Worm (Caenorhabditis elegans) whole organism, late embryonic: ENCODE measurements around the gene srsy-1.

Source experiments
- C08G9.2 ChIP-seq: sonication (generic microtip); optimal IDR thresholded peaks from 2 replicates; lab custom pipeline; 2016; ENCODE audit warnings: mild to moderate bottlenecking, missing genetic modification characterization, moderate library complexity, missing compliant biosample characterization
- F13H6.1 ChIP-seq: sonication (generic microtip); optimal IDR thresholded peaks from 2 replicates; lab custom pipeline; 2016; ENCODE audit warnings: missing genetic modification characterization, missing compliant biosample characterization
- K02D7.2 ChIP-seq: sonication (generic microtip); optimal IDR thresholded peaks from 2 replicates; lab custom pipeline; 2017; ENCODE audit warnings: mild to moderate bottlenecking, missing genetic modification characterization, missing compliant biosample characterization
- K09A11.1 ChIP-seq: sonication (generic microtip); optimal IDR thresholded peaks from 2 replicates; lab custom pipeline; 2017; ENCODE audit warnings: antibody characterized with exemption, mild to moderate bottlenecking, missing genetic modification characterization, missing compliant biosample characterization; ENCODE audit not compliant: insufficient read depth
- T23F11.4 ChIP-seq: fragments of 200-800 bp; sonication (Bioruptor generic); optimal IDR thresholded peaks from 2 replicates; lab custom pipeline; 2018; ENCODE audit warnings: mild to moderate bottlenecking, missing genetic modification characterization, missing compliant biosample characterization
- Y22D7AL.16 ChIP-seq: sonication (generic microtip); optimal IDR thresholded peaks from 2 replicates; lab custom pipeline; 2016; ENCODE audit warnings: missing genetic modification characterization, missing compliant biosample characterization
- ceh-14 ChIP-seq: sonication (generic microtip); optimal IDR thresholded peaks from 2 replicates; lab custom pipeline; 2016; ENCODE audit warnings: missing genotype, missing genetic modification characterization, missing compliant biosample characterization
- ceh-18 ChIP-seq: sonication (generic microtip); optimal IDR thresholded peaks from 2 replicates; lab custom pipeline; 2016; ENCODE audit warnings: missing genetic modification characterization, missing compliant biosample characterization
- ceh-19 ChIP-seq: fragments of 200-800 bp; sonication (Bioruptor generic); optimal IDR thresholded peaks from 2 replicates; lab custom pipeline; 2018; ENCODE audit warnings: mild to moderate bottlenecking, missing genetic modification characterization, missing compliant biosample characterization
- ceh-2 ChIP-seq: sonication (generic microtip); optimal IDR thresholded peaks from 2 replicates; lab custom pipeline; 2016; ENCODE audit warnings: missing genotype, missing genetic modification characterization, missing compliant biosample characterization
- ceh-22 ChIP-seq: sonication (generic microtip); optimal IDR thresholded peaks from 2 replicates; lab custom pipeline; 2017; ENCODE audit warnings: missing biosample characterization, missing genetic modification characterization
- ceh-34 ChIP-seq: sonication (generic microtip); optimal IDR thresholded peaks from 2 replicates; lab custom pipeline; 2016; ENCODE audit warnings: mild to moderate bottlenecking, missing genetic modification characterization, missing compliant biosample characterization
- ceh-48 ChIP-seq: sonication (generic microtip); optimal IDR thresholded peaks from 2 replicates; lab custom pipeline; 2016; ENCODE audit warnings: missing genetic modification characterization, inconsistent platforms, missing compliant biosample characterization
- che-1 ChIP-seq: sonication (generic microtip); optimal IDR thresholded peaks from 2 replicates; lab custom pipeline; 2016; ENCODE audit warnings: mild to moderate bottlenecking, missing genetic modification characterization, missing compliant biosample characterization
- elt-2 ChIP-seq: sonication (generic microtip); optimal IDR thresholded peaks from 2 replicates; lab custom pipeline; 2016; ENCODE audit warnings: missing genetic modification reagents, missing genetic modification characterization, missing compliant biosample characterization
- elt-4 ChIP-seq: sonication (generic microtip); optimal IDR thresholded peaks from 2 replicates; lab custom pipeline; 2016; ENCODE audit warnings: missing genetic modification characterization, missing compliant biosample characterization
- ets-4 ChIP-seq: sonication (generic microtip); optimal IDR thresholded peaks from 2 replicates; lab custom pipeline; 2016; ENCODE audit warnings: missing genetic modification characterization, missing compliant biosample characterization
- fkh-10 ChIP-seq: fragments of 150-350 bp; optimal IDR thresholded peaks from 2 replicates; lab custom pipeline; 2014; ENCODE audit warnings: missing biosample characterization, missing genetic modification reagents, missing genetic modification characterization
- fkh-6 ChIP-seq: sonication (generic microtip); optimal IDR thresholded peaks from 2 replicates; lab custom pipeline; 2016; ENCODE audit warnings: missing genetic modification characterization, missing compliant biosample characterization
- gmeb-2 ChIP-seq: sonication (generic microtip); optimal IDR thresholded peaks from 2 replicates; lab custom pipeline; 2016; ENCODE audit warnings: missing genetic modification characterization, inconsistent platforms, missing compliant biosample characterization
- hlh-13 ChIP-seq: fragments of 200-800 bp; sonication (Bioruptor generic); optimal IDR thresholded peaks from 2 replicates; lab custom pipeline; 2018; ENCODE audit warnings: mild to moderate bottlenecking, missing genetic modification characterization, missing compliant biosample characterization
- hlh-15 ChIP-seq: sonication (generic microtip); optimal IDR thresholded peaks from 2 replicates; lab custom pipeline; 2016; ENCODE audit warnings: missing genetic modification characterization, missing compliant biosample characterization
- hlh-30 ChIP-seq: sonication (generic microtip); optimal IDR thresholded peaks from 2 replicates; lab custom pipeline; 2017; ENCODE audit warnings: antibody characterized with exemption, missing genetic modification characterization, missing compliant biosample characterization; ENCODE audit not compliant: insufficient read depth
- hlh-6 ChIP-seq: sonication (generic microtip); optimal IDR thresholded peaks from 2 replicates; lab custom pipeline; 2016; ENCODE audit warnings: missing genotype, missing genetic modification characterization, missing compliant biosample characterization
- hlh-8 ChIP-seq: sonication (generic microtip); optimal IDR thresholded peaks from 2 replicates; lab custom pipeline; 2016; ENCODE audit warnings: missing genotype, missing genetic modification characterization, missing compliant biosample characterization
- lim-6 ChIP-seq: sonication (generic microtip); optimal IDR thresholded peaks from 2 replicates; lab custom pipeline; 2016; ENCODE audit warnings: missing genetic modification characterization, missing compliant biosample characterization
- lin-11 ChIP-seq: fragments of 200-800 bp; sonication (Bioruptor generic); optimal IDR thresholded peaks from 2 replicates; lab custom pipeline; 2018; ENCODE audit warnings: mild to moderate bottlenecking, missing genetic modification characterization, missing compliant biosample characterization
- madf-2 ChIP-seq: sonication (generic microtip); optimal IDR thresholded peaks from 2 replicates; lab custom pipeline; 2017; ENCODE audit warnings: missing genetic modification characterization, missing compliant biosample characterization
- npax-4 ChIP-seq: sonication (generic microtip); optimal IDR thresholded peaks from 2 replicates; lab custom pipeline; 2016; ENCODE audit warnings: missing genetic modification characterization, missing compliant biosample characterization
- pat-9 ChIP-seq: fragments of 200-800 bp; sonication (Bioruptor generic); optimal IDR thresholded peaks from 2 replicates; lab custom pipeline; 2018; ENCODE audit warnings: mild to moderate bottlenecking, missing genetic modification characterization, moderate library complexity, missing compliant biosample characterization
- pax-1 ChIP-seq: fragments of 150-350 bp; optimal IDR thresholded peaks from 2 replicates; lab custom pipeline; 2014; ENCODE audit warnings: missing biosample characterization, missing genetic modification characterization
- pros-1 ChIP-seq: fragments of 150-350 bp; optimal IDR thresholded peaks from 2 replicates; lab custom pipeline; 2014; ENCODE audit warnings: missing biosample characterization, missing genetic modification reagents, missing genetic modification characterization
- ref-2 ChIP-seq: sonication (generic microtip); optimal IDR thresholded peaks from 2 replicates; lab custom pipeline; 2016; ENCODE audit warnings: missing genetic modification characterization, missing compliant biosample characterization
- sdc-2 ChIP-seq: sonication (generic microtip); optimal IDR thresholded peaks from 2 replicates; lab custom pipeline; 2016; ENCODE audit warnings: missing genotype, missing genetic modification characterization, missing compliant biosample characterization
- tbx-7 ChIP-seq: sonication (generic microtip); optimal IDR thresholded peaks from 2 replicates; lab custom pipeline; 2016; ENCODE audit warnings: missing genotype, missing genetic modification characterization, missing compliant biosample characterization
- unc-55 ChIP-seq: sonication (generic microtip); optimal IDR thresholded peaks from 2 replicates; lab custom pipeline; 2017; ENCODE audit warnings: missing biosample characterization, missing genetic modification reagents, missing genetic modification characterization
- unc-86 ChIP-seq: sonication (generic microtip); optimal IDR thresholded peaks from 2 replicates; lab custom pipeline; 2016; ENCODE audit warnings: missing genetic modification characterization, missing compliant biosample characterization

The srsy-1 gene

ce11 chrII:5141945-5142514, 26.2 kb downstream of the srsy-1 start, which contains the start of gene nas-29:
Gene nas-29 (minus strand): TSS chrII:5142036.
- no peak for TF ChIP-seq pros-1 (tag; lab: Kevin White, UChicago)
- peak; percentile 65 for TF ChIP-seq elt-2 (tag; lab: Kevin White, UChicago)

DNA sequence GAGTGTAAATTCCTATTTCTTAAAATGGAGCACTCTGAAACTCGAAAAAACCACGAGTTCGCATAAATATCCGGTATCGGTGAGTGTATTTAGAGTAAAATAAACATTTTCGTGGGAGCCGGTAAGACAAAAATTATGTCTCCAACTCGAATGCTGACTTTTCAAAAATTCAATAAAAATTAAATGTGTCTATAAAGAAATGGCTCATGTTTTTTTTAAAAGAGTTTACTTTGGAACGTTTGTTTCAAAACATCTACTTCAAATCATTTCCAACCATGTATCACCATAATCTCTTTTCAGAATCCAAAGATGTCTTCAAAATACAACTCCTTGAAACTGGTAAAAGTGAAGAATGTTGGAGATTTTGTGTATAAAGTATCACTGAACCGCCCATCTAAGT, 26.8 kb downstream of the srsy-1 start, which contains the start of gene F58A6.1:
Gene F58A6.1, plus strand, starts transcription at position 301 of the 400 bp plus-strand sequence.
- TF ChIP-seq T23F11.4 (GFP tag; lab: Kevin White, UChicago), result no peak
- TF ChIP-seq C08G9.2 (tag; lab: Kevin White, UChicago), result no peak
- TF ChIP-seq madf-2, result no peak
- no peak for TF ChIP-seq K09A11.1 (tag; lab: Kevin White, UChicago)
- no peak for TF ChIP-seq ceh-18 (tag; lab: Kevin White, UChicago)
- no peak for TF ChIP-seq elt-2 (tag; lab: Kevin White, UChicago)
- no peak for TF ChIP-seq hlh-6 (tag; lab: Kevin White, UChicago)
- no peak for TF ChIP-seq pax-1 (tag; lab: Kevin White, UChicago)
- TF ChIP-seq hlh-8 (tag; lab: Kevin White, UChicago), result no peak
- no peak for TF ChIP-seq sdc-2 (tag; lab: Kevin White, UChicago)
- TF ChIP-seq, all 69 proteins: peak for 0

- TF ChIP-seq ref-2 (tag; lab: Kevin White, UChicago) (no peak), ceh-14 (tag; lab: Kevin White, UChicago) (no peak), elt-2 (tag; lab: Kevin White, UChicago) (no peak), ets-4 (tag; lab: Kevin White, UChicago) (no peak), gmeb-2 (tag; lab: Kevin White, UChicago) (no peak), ceh-34 (tag; lab: Kevin White, UChicago) (no peak), elt-4 (tag; lab: Kevin White, UChicago) (no peak), lin-11 (no peak), ceh-2 (no peak), ceh-48 (tag; lab: Kevin White, UChicago) (no peak), F13H6.1 (tag; lab: Kevin White, UChicago) (no peak), ceh-19 (GFP tag; lab: Kevin White, UChicago) (no peak), tbx-7 (tag; lab: Kevin White, UChicago) (no peak), hlh-13 (GFP tag; lab: Kevin White, UChicago) (no peak), ceh-18 (tag; lab: Kevin White, UChicago) (no peak), lim-6 (tag; lab: Kevin White, UChicago) (no peak), npax-4 (no peak), pat-9 (tag; lab: Kevin White, UChicago) (no peak), hlh-30 (tag; lab: Kevin White, UChicago) (no peak)
Measured at ce11 chrII:5148349-5148748, 32.5 kb downstream of the srsy-1 start, which contains the start of gene F58A6.5. Gene F58A6.5 (minus strand): TSS chrII:5148449.

DNA sequence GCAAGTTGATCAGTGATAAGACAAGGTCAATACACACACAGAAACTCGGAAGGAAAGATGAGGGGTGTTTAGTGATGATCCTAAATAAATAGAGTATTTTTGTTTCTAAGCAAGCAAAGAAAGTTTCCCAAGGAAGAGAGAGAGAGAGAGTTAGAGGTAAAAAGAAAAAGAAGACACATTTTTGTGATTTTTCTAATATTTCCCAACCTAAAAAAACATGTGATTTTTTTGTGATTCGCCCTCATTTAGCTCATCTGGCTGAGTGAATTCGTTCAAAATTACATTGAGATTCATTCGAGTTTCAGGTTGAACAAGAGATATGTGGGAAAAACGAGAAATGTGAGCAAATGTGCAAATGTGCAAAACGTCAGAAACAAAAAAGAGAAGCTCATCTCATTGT, 35.0 kb downstream of the srsy-1 start, which contains the start of gene srb-16:
Gene srb-16, minus strand, starts transcription at position 101 of the 400 bp plus-strand sequence.
- TF ChIP-seq pat-9 (tag; lab: Kevin White, UChicago), result no peak
- TF ChIP-seq, all 69 proteins: peak for 0

ce11 chrII:5154540-5154939, 38.7 kb downstream of the srsy-1 start, which contains the start of gene srb-12:
Gene srb-12 (minus strand): TSS chrII:5154640.
- TF ChIP-seq fkh-6 (tag; lab: Kevin White, UChicago) (no peak), unc-86 (tag; lab: Kevin White, UChicago) (no peak), gmeb-2 (tag; lab: Kevin White, UChicago) (no peak), unc-55 (GFP tag; lab: Kevin White, UChicago) (no peak), K02D7.2 (tag; lab: Kevin White, UChicago) (no peak), ceh-22 (tag; lab: Kevin White, UChicago) (no peak), T23F11.4 (GFP tag; lab: Kevin White, UChicago) (no peak), che-1 (tag; lab: Kevin White, UChicago) (no peak), Y22D7AL.16 (tag; lab: Kevin White, UChicago) (no peak), lim-6 (tag; lab: Kevin White, UChicago) (no peak), ceh-19 (GFP tag; lab: Kevin White, UChicago) (no peak), hlh-15 (tag; lab: Kevin White, UChicago) (no peak), fkh-10 (no peak), pat-9 (tag; lab: Kevin White, UChicago) (no peak)
